Fruit fly (Drosophila melanogaster) whole organism, embryonic: ENCODE data around the gene CG2444.
A peak's percentile ranks its signal among the peaks of the same experiment; 100 is the strongest.

ENCODE experiments used
- Abd-B ChIP-seq: fragments of 200-800 bp; sonication (Bioruptor generic); optimal IDR thresholded peaks from 2 replicates; lab custom pipeline; 2018; ENCODE audit warnings: missing biosample characterization, mild to moderate bottlenecking, missing genetic modification characterization, moderate library complexity
- B-H1 ChIP-seq: fragments of 200-800 bp; sonication (Bioruptor generic); IDR thresholded peaks from 3 replicates; pipeline ENCODE4 v1.3.6; 2022; ENCODE audit warnings: missing biosample characterization, missing genetic modification characterization
- Bteb2 ChIP-seq: fragments of 200-800 bp; sonication (Bioruptor generic); optimal IDR thresholded peaks from 2 replicates; lab custom pipeline; 2016; ENCODE audit warnings: missing biosample characterization, missing genetic modification characterization
- CG10274 ChIP-seq: fragments of 200-800 bp; sonication (Bioruptor generic); optimal IDR thresholded peaks from 3 replicates; lab custom pipeline; 2017; ENCODE audit warnings: missing biosample characterization, mild to moderate bottlenecking, missing genetic modification characterization
- CG10959 ChIP-seq: fragments of 200-800 bp; sonication (Bioruptor generic); IDR thresholded peaks from 2 replicates; pipeline ENCODE4 v1.3.6; 2022; ENCODE audit warnings: missing biosample characterization, missing genetic modification characterization
- CG11085 ChIP-seq: fragments of 200-800 bp; sonication (Bioruptor generic); IDR thresholded peaks from 2 replicates; pipeline ENCODE4 v1.3.6; 2022; ENCODE audit warnings: missing biosample characterization, missing genetic modification characterization
- CG11398 ChIP-seq: fragments of 200-800 bp; sonication (Bioruptor generic); optimal IDR thresholded peaks from 2 replicates; lab custom pipeline; 2016; ENCODE audit warnings: missing biosample characterization, missing genetic modification characterization
- CG11695 ChIP-seq: fragments of 200-800 bp; sonication (Bioruptor generic); IDR thresholded peaks from 3 replicates; pipeline ENCODE4 v1.3.6; 2022; ENCODE audit warnings: missing biosample characterization, missing genetic modification characterization
- CG1529 ChIP-seq: fragments of 200-800 bp; sonication (Bioruptor generic); optimal IDR thresholded peaks from 3 replicates; lab custom pipeline; 2018; ENCODE audit warnings: missing biosample characterization, missing genetic modification characterization
- CG17359 ChIP-seq: fragments of 200-800 bp; sonication (Bioruptor generic); optimal IDR thresholded peaks from 3 replicates; lab custom pipeline; 2018; ENCODE audit warnings: missing biosample characterization, mild to moderate bottlenecking, missing genetic modification characterization, moderate library complexity
- CG18262 ChIP-seq: fragments of 200-800 bp; optimal IDR thresholded peaks from 3 replicates; lab custom pipeline; 2019; ENCODE audit warnings: missing biosample characterization, mild to moderate bottlenecking, missing genetic modification characterization, moderate library complexity
- CG2120 ChIP-seq: fragments of 200-800 bp; sonication (Bioruptor generic); optimal IDR thresholded peaks from 3 replicates; lab custom pipeline; 2016; ENCODE audit warnings: missing biosample characterization, missing genetic modification characterization
- CG30020 ChIP-seq: fragments of 200-800 bp; optimal IDR thresholded peaks from 2 replicates; lab custom pipeline; 2019; ENCODE audit warnings: missing biosample characterization, mild to moderate bottlenecking, missing genetic modification characterization, moderate library complexity
- CG3726 ChIP-seq: fragments of 200-800 bp; sonication (Bioruptor generic); IDR thresholded peaks from 3 replicates; pipeline ENCODE4, ENCODE4 v1.3.6; 2022; ENCODE audit warnings: missing biosample characterization, missing genetic modification characterization
- CG5245 ChIP-seq: fragments of 200-800 bp; sonication (Bioruptor generic); optimal IDR thresholded peaks from 3 replicates; lab custom pipeline; 2016; ENCODE audit warnings: missing biosample characterization, missing genetic modification characterization
- CG6683 ChIP-seq: fragments of 200-800 bp; sonication (Bioruptor generic); optimal IDR thresholded peaks from 2 replicates; lab custom pipeline; 2017; ENCODE audit warnings: missing biosample characterization, mild to moderate bottlenecking, missing genetic modification characterization, missing genetic modification reagents
- CG6689 ChIP-seq: fragments of 200-800 bp; sonication (Bioruptor generic); IDR thresholded peaks from 2 replicates; pipeline ENCODE4 v1.3.6; 2022; ENCODE audit warnings: missing biosample characterization, missing genetic modification characterization
- CG7963 ChIP-seq: fragments of 200-800 bp; sonication (Bioruptor generic); IDR thresholded peaks from 3 replicates; pipeline ENCODE4 v1.3.6; 2022; ENCODE audit warnings: missing biosample characterization, missing genetic modification characterization; ENCODE audit not compliant: partially characterized antibody
- CG9817 ChIP-seq: fragments of 200-800 bp; sonication (Bioruptor generic); optimal IDR thresholded peaks from 2 replicates; lab custom pipeline; 2018; ENCODE audit warnings: missing biosample characterization, mild to moderate bottlenecking, missing genetic modification characterization, moderate library complexity
- CrebB ChIP-seq: fragments of 200-800 bp; sonication (Bioruptor generic); optimal IDR thresholded peaks from 3 replicates; lab custom pipeline; 2018; ENCODE audit warnings: missing biosample characterization, mild to moderate bottlenecking, missing genetic modification characterization
- Dip3 ChIP-seq: fragments of 200-800 bp; sonication (Bioruptor generic); optimal IDR thresholded peaks from 3 replicates; lab custom pipeline; 2016; ENCODE audit warnings: missing biosample characterization, missing genetic modification characterization
- Elba2 ChIP-seq: fragments of 200-800 bp; sonication (Bioruptor generic); optimal IDR thresholded peaks from 3 replicates; lab custom pipeline; 2016; ENCODE audit warnings: missing biosample characterization, missing genetic modification characterization
- Ets65A ChIP-seq: fragments of 200-800 bp; sonication (Bioruptor generic); peaks from one replicate; lab custom pipeline; 2016; ENCODE audit warnings: missing biosample characterization, missing genetic modification characterization
- GATAe ChIP-seq: fragments of 200-800 bp; sonication (Bioruptor generic); conservative IDR thresholded peaks from 2 replicates; pipeline ENCODE4 v1.3.6; 2022; ENCODE audit warnings: missing biosample characterization, missing genetic modification characterization
- H2.0 ChIP-seq: fragments of 200-800 bp; sonication (Bioruptor generic); IDR thresholded peaks from 2 replicates; pipeline ENCODE4 v1.3.6; 2022; ENCODE audit warnings: missing biosample characterization, missing genetic modification characterization
- Hand ChIP-seq: fragments of 200-800 bp; sonication (Bioruptor generic); optimal IDR thresholded peaks from 2 replicates; lab custom pipeline; 2017; ENCODE audit warnings: mild to moderate bottlenecking, missing biosample characterization, missing genetic modification reagents, missing genetic modification characterization
- Hey ChIP-seq: fragments of 200-800 bp; sonication (Bioruptor generic); optimal IDR thresholded peaks from 3 replicates; lab custom pipeline; 2018; ENCODE audit warnings: missing biosample characterization, mild to moderate bottlenecking, missing genetic modification characterization
- Hmx ChIP-seq: fragments of 200-800 bp; sonication (Bioruptor generic); optimal IDR thresholded peaks from 2 replicates; lab custom pipeline; 2016; ENCODE audit warnings: missing biosample characterization, missing genetic modification characterization
- NC2α ChIP-seq: fragments of 200-800 bp; sonication (Bioruptor generic); optimal IDR thresholded peaks from 2 replicates; lab custom pipeline; 2016; ENCODE audit warnings: missing biosample characterization, missing genetic modification characterization
- NfI ChIP-seq: fragments of 200-800 bp; sonication (Bioruptor generic); optimal IDR thresholded peaks from 3 replicates; lab custom pipeline; 2018; ENCODE audit warnings: missing biosample characterization, mild to moderate bottlenecking, missing genetic modification characterization, moderate library complexity
- Rx ChIP-seq: fragments of 200-800 bp; sonication (Bioruptor generic); IDR thresholded peaks from 2 replicates; pipeline ENCODE4 v1.3.6; 2022; ENCODE audit warnings: missing biosample characterization, missing genetic modification characterization
- Stat92E ChIP-seq, 3 experiments: fragments of >200 bp in 2 of 3; fragments of 200-800 bp in 1 of 3; sonication (Bioruptor generic) in 1 of 3; optimal IDR thresholded peaks; 2 replicates each; lab custom pipeline; 2017 to 2019; ENCODE audit warnings: missing biosample characterization in 3 of 3, missing genetic modification characterization in 3 of 3, mild to moderate bottlenecking in 1 of 3, moderate library complexity in 1 of 3
- Tbp ChIP-seq: fragments of >200 bp; optimal IDR thresholded peaks from 2 replicates; lab custom pipeline; 2018; ENCODE audit warnings: missing biosample characterization, missing genetic modification characterization
- ap ChIP-seq: fragments of 200-800 bp; sonication (Bioruptor generic); IDR thresholded peaks from 2 replicates; pipeline ENCODE4 v1.3.6; 2022; ENCODE audit warnings: missing biosample characterization, missing genetic modification characterization
- bsh ChIP-seq, 2 experiments: fragments of 200-800 bp; sonication (Bioruptor generic); optimal IDR thresholded peaks; 2 replicates each; lab custom pipeline; 2017 to 2018; ENCODE audit warnings: mild to moderate bottlenecking in 2 of 2, missing biosample characterization in 2 of 2, missing genetic modification characterization in 2 of 2, moderate library complexity in 1 of 2
- cad ChIP-seq: fragments of >200 bp; optimal IDR thresholded peaks from 2 replicates; lab custom pipeline; 2017; ENCODE audit warnings: missing biosample characterization, missing genetic modification characterization
- ci ChIP-seq: fragments of 200-800 bp; sonication (Bioruptor generic); IDR thresholded peaks from 3 replicates; pipeline ENCODE4 v1.3.6; 2022; ENCODE audit warnings: missing biosample characterization, missing genetic modification characterization
- da ChIP-seq: fragments of 200-800 bp; sonication (Bioruptor generic); optimal IDR thresholded peaks from 2 replicates; lab custom pipeline; 2016; ENCODE audit warnings: missing biosample characterization, missing genetic modification characterization
- danr ChIP-seq: fragments of 200-800 bp; sonication (Bioruptor generic); IDR thresholded peaks from 2 replicates; pipeline ENCODE4 v1.3.6; 2022; ENCODE audit warnings: missing biosample characterization, missing genetic modification characterization
- dm ChIP-seq: fragments of 200-800 bp; sonication (Bioruptor generic); optimal IDR thresholded peaks from 3 replicates; lab custom pipeline; 2016; ENCODE audit warnings: missing biosample characterization, missing genetic modification characterization
- fd102C ChIP-seq: fragments of 200-800 bp; sonication (Bioruptor generic); optimal IDR thresholded peaks from 2 replicates; lab custom pipeline; 2018; ENCODE audit warnings: missing biosample characterization, mild to moderate bottlenecking, missing genetic modification characterization, moderate library complexity
- gce ChIP-seq: fragments of 200-800 bp; sonication (Bioruptor generic); IDR thresholded peaks from 3 replicates; pipeline ENCODE4 v1.3.6; 2022; ENCODE audit warnings: missing biosample characterization, missing genetic modification characterization
- grn ChIP-seq: fragments of 200-800 bp; sonication (Bioruptor generic); optimal IDR thresholded peaks from 3 replicates; lab custom pipeline; 2017; ENCODE audit warnings: missing biosample characterization, missing genetic modification characterization
- gro ChIP-seq: fragments of 200-800 bp; sonication (Bioruptor generic); optimal IDR thresholded peaks from 2 replicates; lab custom pipeline; 2016; ENCODE audit warnings: missing biosample characterization, missing genetic modification characterization
- klu ChIP-seq: fragments of 200-800 bp; sonication (Bioruptor generic); IDR thresholded peaks from 2 replicates; pipeline ENCODE4 v1.3.6; 2022; ENCODE audit warnings: missing biosample characterization, missing genetic modification characterization
- lilli ChIP-seq: fragments of 200-800 bp; sonication (Bioruptor generic); optimal IDR thresholded peaks from 3 replicates; lab custom pipeline; 2016; ENCODE audit warnings: missing biosample characterization, missing genetic modification characterization
- lmd ChIP-seq: fragments of 200-800 bp; sonication (Bioruptor generic); IDR thresholded peaks from 2 replicates; pipeline ENCODE4 v1.3.6; 2022; ENCODE audit warnings: missing biosample characterization, missing genetic modification characterization
- rib ChIP-seq: fragments of 200-800 bp; sonication (Bioruptor generic); IDR thresholded peaks from 2 replicates; pipeline ENCODE4 v1.3.6; 2022; ENCODE audit warnings: missing biosample characterization, missing genetic modification characterization
- run ChIP-seq: fragments of 200-800 bp; sonication (Bioruptor generic); optimal IDR thresholded peaks from 3 replicates; lab custom pipeline; 2018; ENCODE audit warnings: missing biosample characterization, mild to moderate bottlenecking, missing genetic modification characterization
- sim ChIP-seq: fragments of 200-800 bp; sonication (Bioruptor generic); IDR thresholded peaks from 2 replicates; pipeline ENCODE4 v1.3.6; 2022; ENCODE audit warnings: missing biosample characterization, missing genetic modification characterization
- slp2 ChIP-seq: fragments of 200-800 bp; sonication (Bioruptor generic); optimal IDR thresholded peaks from 2 replicates; lab custom pipeline; 2016; ENCODE audit warnings: missing biosample characterization, missing genetic modification characterization
- tup ChIP-seq: fragments of 200-800 bp; sonication (Bioruptor generic); optimal IDR thresholded peaks from 2 replicates; lab custom pipeline; 2016; ENCODE audit warnings: missing biosample characterization, mild to moderate bottlenecking, missing genetic modification characterization, moderate library complexity
- zfh1 ChIP-seq: fragments of 200-800 bp; sonication (Bioruptor generic); IDR thresholded peaks from 3 replicates; pipeline ENCODE4 v1.3.6; 2022; ENCODE audit warnings: missing biosample characterization, missing genetic modification characterization

Gene CG2444

DNA sequence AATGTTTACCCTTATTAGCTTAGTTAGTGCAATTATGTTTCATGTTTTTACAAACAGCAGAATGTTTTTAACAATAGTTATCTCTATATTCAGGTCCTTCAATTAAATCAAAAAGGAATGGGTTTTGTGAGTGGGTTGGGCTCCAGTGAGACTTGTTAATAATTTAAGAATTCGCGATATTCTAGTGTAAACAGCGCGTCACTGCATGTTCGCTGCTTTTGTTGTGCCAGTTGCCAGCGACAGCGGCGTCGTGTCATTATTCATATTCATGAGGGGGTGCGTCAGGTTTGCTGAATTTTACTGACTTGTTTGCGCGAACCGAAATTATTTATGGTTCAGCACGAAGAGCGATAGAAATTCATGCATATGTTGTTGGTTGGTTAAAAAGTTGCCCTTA, 10.2 kb upstream of the CG2444 start, which contains the start of gene Amun (continued):
- TF ChIP-seq fd102C (GFP tag; lab: Kevin White, UChicago) (no peak), slp2 (peak; percentile 12), CG10959 (GFP tag; lab: Robert Waterston, UW) (no peak), da (no peak), klu (GFP tag; lab: Robert Waterston, UW) (peak; percentile 32; the same call in 1 of the 2 replicates), NC2α (GFP tag; lab: Kevin White, UChicago) (no peak), CG11695 (no peak), CG6683 (GFP tag; lab: Kevin White, UChicago) (no peak), CG5245 (GFP tag; lab: Kevin White, UChicago) (no peak), Hmx (GFP tag; lab: Kevin White, UChicago) (no peak), CG11398 (GFP tag; lab: Kevin White, UChicago) (no peak), CG1529 (GFP tag; lab: Kevin White, UChicago) (no peak), CG6689 (no peak), Ets65A (GFP tag; lab: Kevin White, UChicago) (peak; percentile 90), dm (GFP tag; lab: Kevin White, UChicago) (no peak), CG7963 (no peak), lmd (GFP tag; lab: Robert Waterston, UW) (peak; percentile 45; the same call in 1 of the 2 replicates), CG2120 (GFP tag; lab: Kevin White, UChicago) (peak; percentile 62), CG3726 (GFP tag; lab: Robert Waterston, UW) (no peak), CrebB (no peak), GATAe (GFP tag; lab: Robert Waterston, UW) (no peak), danr (GFP tag; lab: Robert Waterston, UW) (0 out of 2 replicates have a peak, but pooled peaks have one; percentile 22), Elba2 (GFP tag; lab: Kevin White, UChicago) (no peak), gro (peak; percentile 2), ap (GFP tag; lab: Robert Waterston, UW) (no peak), zfh1 (peak; percentile 27; the same call in 2 of the 3 replicates), Rx (GFP tag; lab: Robert Waterston, UW) (no peak), NfI (GFP tag; lab: Kevin White, UChicago) (peak; percentile 32), ci (GFP tag; lab: Robert Waterston, UW) (peak; percentile 15; the same call in 1 of the 3 replicates), CG10274 (GFP tag; lab: Kevin White, UChicago) (no peak), CG9817 (tag; lab: Kevin White, UChicago) (peak; percentile 20), run (tag; lab: Kevin White, UChicago) (no peak), CG17359 (no peak), Hey (tag; lab: Kevin White, UChicago) (no peak), Tbp (GFP tag; lab: Kevin White, UChicago) (no peak), H2.0 (GFP tag; lab: Robert Waterston, UW) (no peak), grn (no peak), cad (GFP tag; lab: Kevin White, UChicago) (no peak), Hand (no peak), bsh (GFP tag; optimal IDR thresholded peaks at IDR 0.05; lab: Kevin White, UChicago) (peak in 1 of 2 experiments; percentile 2), lilli (GFP tag; lab: Kevin White, UChicago) (peak; percentile 51), Bteb2 (GFP tag; lab: Kevin White, UChicago) (no peak), CG18262 (tag; lab: Kevin White, UChicago) (no peak), rib (GFP tag; lab: Robert Waterston, UW) (no peak), CG11085 (GFP tag; lab: Robert Waterston, UW) (peak; percentile 9; the same call in 1 of the 2 replicates), Stat92E (GFP tag; optimal IDR thresholded peaks at IDR 0.05; lab: Kevin White, UChicago) (no peak), Dip3 (GFP tag; lab: Kevin White, UChicago) (peak; percentile 41), gce (GFP tag; lab: Robert Waterston, UW) (no peak), B-H1 (GFP tag; lab: Robert Waterston, UW) (peak; percentile 14; the same call in 1 of the 3 replicates), CG30020 (tag; lab: Kevin White, UChicago) (no peak), Abd-B (no peak), tup (no peak), sim (GFP tag; lab: Robert Waterston, UW) (no peak)
